Worm (Caenorhabditis elegans) whole organism, L4/young adult: ENCODE measurements around the gene C33G8.13.
"Not testable (repeated sequence)": the region's sequence is repeated elsewhere in the genome, so short reads cannot be mapped to it uniquely, and the experiment has no call there.

Experiments
- W03F9.2 ChIP-seq: fragments of 150-350 bp; optimal IDR thresholded peaks from 2 replicates; lab custom pipeline; 2014; ENCODE audit warnings: missing biosample characterization, missing genetic modification characterization
- dao-5 ChIP-seq: sonication (generic microtip); optimal IDR thresholded peaks from 2 replicates; lab custom pipeline; 2016; ENCODE audit warnings: missing genotype, missing genetic modification characterization, moderate library complexity, missing compliant biosample characterization
- him-1 ChIP-seq: sonication (generic microtip); optimal IDR thresholded peaks from 2 replicates; lab custom pipeline; 2016; ENCODE audit warnings: missing genotype, missing genetic modification reagents, missing genetic modification characterization, missing compliant biosample characterization

C33G8.13 gene

DNA sequence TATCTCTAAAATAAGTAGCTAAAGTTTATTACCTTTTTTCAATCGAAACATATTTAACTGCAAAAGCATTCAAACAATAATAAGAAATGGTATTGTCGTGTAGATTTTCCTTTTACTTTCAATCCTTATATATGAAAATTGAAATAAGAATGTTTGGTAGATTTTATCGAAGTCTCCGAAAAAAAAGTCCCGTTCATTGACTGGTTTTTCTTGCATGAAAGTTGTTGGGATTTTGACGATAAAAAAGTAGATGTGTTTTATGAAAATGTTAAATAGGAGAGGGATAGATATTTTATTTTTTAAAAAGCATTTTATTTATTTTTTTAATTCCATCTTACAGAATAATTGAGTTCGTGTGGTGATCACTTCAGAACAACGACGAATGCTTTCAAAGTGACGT, at the start of gene C33G8.13:
Gene C33G8.13, minus strand, starts transcription at position 101 of the 400 bp plus-strand sequence.
- TF ChIP-seq dao-5 (tag; lab: Kevin White, UChicago) (no peak), W03F9.2 (tag; lab: Kevin White, UChicago) (no peak), him-1 (tag; lab: Kevin White, UChicago) (no peak)

DNA sequence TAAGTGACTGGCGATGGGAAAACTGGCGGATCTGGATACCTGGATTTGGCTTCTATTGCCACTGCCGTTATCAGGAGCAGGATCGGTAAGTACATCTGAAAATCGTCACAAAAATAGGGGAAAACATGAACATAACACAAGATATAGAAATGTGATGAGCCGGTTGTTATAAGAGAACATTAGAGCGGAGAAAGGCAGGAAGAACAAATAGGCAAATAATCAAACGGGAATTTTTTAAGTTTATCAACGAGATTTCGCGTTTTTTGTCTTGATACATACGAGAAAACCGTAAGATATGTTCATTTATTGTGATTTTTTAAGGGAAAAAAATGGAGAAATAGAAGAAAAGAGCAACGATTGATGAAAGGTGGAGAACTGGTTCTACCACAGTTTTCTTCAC, 49.5 kb upstream of the C33G8.13 start, which contains the start of gene Y57E12AR.1:
Gene Y57E12AR.1, minus strand, starts transcription at position 101 of the 400 bp plus-strand sequence.
- TF ChIP-seq W03F9.2 (tag; lab: Kevin White, UChicago), result no peak
- no peak for TF ChIP-seq dao-5 (tag; lab: Kevin White, UChicago)

DNA sequence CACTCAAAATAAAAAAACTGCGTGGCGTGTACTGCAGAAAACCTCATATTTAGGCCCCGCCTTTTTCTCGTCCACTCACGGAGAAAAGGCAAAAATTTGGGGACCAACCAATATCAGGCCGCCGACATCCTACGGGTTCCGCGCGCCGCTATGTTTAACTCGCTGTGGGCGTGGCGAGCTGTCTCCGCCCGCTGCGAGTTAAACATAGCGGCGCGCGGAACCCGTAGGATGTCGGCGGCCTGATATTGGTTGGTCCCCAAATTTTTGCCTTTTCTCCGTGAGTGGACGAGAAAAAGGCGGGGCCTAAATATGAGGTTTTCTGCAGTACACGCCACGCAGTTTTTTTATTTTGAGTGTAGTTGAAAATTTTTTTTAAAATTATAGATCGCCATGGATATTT, 47.0 kb upstream of the C33G8.13 start, which contains the start of gene tmem-258:
Gene tmem-258, plus strand, starts transcription at position 385 of the 400 bp plus-strand sequence.
- TF ChIP-seq W03F9.2, dao-5, him-1 (tag; lab: Kevin White, UChicago): not testable (repeated sequence)

DNA sequence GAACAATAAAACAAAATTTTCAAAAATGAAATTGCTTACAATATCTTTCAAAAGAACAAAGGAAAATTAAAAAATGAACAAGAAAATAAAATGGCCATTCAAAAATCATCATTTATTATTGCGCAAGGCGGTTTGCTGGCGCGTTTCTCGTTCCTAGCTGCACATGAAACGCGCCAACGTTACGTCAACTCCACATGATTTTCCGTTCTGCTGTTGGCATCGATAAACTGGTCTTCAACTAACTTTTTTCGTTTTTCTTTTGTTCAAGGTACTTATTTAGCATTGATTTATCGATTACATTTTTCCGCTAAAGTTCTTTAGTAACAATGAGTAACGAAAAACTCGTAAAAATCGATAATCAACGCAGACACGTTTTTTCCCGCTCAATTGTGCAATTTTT, 44.6 kb upstream of the C33G8.13 start, which contains the start of the genes Y57E12AL.6 and Y57E12AL.1:
Gene Y57E12AL.6, minus strand, starts transcription at position 75 of the 400 bp plus-strand sequence.
Gene Y57E12AL.1, plus strand, starts transcription at position 135 of the 400 bp plus-strand sequence.
- TF ChIP-seq W03F9.2 (tag; lab: Kevin White, UChicago) (peak; percentile 95), him-1 (tag; lab: Kevin White, UChicago) (no peak)

DNA sequence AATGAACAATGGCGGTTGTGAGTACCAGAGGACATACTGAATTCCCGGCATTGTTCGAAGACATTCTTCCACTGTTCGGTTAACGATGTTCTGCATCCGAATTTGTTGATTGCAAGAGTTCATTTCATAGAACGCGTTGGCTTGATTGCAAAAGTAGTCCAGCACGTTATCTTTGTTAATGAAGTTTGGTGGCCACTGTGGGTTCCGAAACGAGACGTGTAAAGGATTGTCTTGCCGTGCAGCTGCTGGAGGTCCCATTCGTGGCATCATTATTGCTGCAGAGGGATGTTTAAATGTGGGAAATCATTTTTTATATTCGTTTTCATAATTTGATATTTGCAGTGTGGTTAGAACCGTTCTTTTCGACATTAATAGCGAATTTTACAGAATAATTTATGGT, 43.6 kb upstream of the C33G8.13 start, which contains the start of gene mdt-6:
Gene mdt-6, minus strand, starts transcription at position 275 of the 400 bp plus-strand sequence.
- no peak for TF ChIP-seq him-1 (tag; lab: Kevin White, UChicago)
- TF ChIP-seq W03F9.2 (tag; lab: Kevin White, UChicago), result no peak
- no peak for TF ChIP-seq dao-5 (tag; lab: Kevin White, UChicago)

DNA sequence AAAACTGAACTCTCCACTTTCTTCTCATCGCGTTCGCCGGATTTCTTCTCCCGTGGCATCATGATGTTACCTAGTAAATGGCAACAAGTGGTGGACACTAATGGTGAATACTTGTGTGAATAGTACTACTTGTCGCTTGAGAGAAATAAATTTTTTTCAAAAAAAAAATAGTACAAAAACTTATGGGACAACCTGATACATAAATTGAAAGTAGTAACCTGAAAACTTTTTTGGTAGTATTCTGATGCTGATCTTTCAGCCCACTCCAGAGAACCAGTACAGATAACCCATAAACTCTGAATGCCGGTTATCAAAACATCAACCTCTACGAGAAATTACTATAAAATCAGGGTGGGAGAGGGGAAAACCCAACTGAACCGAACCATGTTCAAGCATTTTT, 42.0 kb upstream of the C33G8.13 start, which contains the start of gene Y57E12AL.2:
Gene Y57E12AL.2, plus strand, starts transcription at position 301 of the 400 bp plus-strand sequence.
- TF ChIP-seq W03F9.2, him-1, dao-5 (tag; lab: Kevin White, UChicago): not testable (repeated sequence)

DNA sequence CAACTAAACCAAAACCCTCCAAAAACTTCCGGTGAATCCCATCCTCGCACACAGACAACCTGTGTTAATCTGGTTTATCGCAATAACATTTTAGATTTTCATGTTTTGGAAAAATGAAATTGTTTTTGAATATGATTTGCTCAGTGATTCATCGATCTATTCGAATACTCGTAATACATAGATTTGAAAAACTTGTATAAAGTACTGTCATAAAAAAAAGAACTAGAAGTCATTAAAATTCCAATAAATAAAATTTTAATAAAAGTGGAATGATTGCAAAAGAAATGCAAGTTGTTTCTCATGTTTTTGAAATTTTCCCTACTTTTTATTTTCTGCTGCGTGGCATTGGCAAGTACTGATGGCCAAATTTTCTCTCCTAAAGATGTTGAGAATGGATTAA, 38.8 kb upstream of the C33G8.13 start, which contains the start of gene spig-8:
Gene spig-8, plus strand, starts transcription at position 301 of the 400 bp plus-strand sequence.
- no peak for TF ChIP-seq dao-5 (tag; lab: Kevin White, UChicago)
- TF ChIP-seq him-1 (tag; lab: Kevin White, UChicago), result no peak
- TF ChIP-seq W03F9.2 (tag; lab: Kevin White, UChicago), result no peak

DNA sequence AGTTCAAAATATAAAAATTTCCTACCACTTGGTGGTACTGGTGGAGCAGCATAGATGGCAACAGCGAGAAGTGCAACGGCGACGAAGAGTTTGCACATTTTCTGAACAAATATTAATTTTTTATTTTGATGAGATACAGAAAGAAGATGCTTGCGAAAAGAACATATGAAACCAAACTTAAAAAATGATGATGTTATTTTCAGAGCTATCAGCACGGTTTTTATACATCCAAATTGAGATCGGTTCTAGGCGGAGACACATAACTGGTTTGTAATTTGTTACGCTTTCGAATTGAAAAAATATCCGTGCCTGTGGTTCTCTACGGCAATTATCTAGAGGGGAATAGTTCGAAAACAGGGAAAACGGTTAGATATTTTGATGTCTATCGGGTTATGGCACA, 37.3 kb upstream of the C33G8.13 start, which contains the start of gene txt-17:
Gene txt-17, minus strand, starts transcription at position 101 of the 400 bp plus-strand sequence.
- TF ChIP-seq W03F9.2 (tag; lab: Kevin White, UChicago) (no peak), dao-5 (tag; lab: Kevin White, UChicago) (no peak)

DNA sequence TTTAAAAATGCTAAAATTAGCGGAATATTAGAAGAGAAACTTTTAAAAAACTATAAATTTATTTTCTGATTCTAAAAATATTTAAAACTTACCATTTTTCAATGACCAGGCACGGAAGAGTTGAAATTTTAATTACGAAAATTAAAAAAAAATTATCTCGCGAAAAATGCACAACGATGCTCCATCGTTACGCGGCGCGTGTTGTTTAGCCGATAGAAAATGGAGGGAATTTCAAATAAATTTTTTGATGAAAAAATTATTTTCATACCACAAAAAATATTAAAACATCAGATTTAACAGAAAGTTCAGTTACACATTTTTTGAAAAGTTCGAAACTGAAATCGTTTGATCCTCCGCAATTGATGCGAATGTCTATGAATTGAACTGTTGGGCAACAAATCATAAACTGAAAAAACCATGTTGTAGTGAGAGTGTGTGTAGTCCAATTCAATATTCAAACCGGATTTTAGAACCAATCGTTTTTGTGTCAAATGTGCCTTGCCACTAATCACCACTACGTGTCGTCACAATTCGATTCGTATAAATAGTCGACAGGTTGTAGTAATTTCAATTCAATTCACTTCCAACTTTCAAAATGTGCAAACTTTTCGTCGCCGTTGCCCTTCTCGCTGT, 35.5 kb upstream of the C33G8.13 start, which contains the start of the genes tofu-2 and spig-1:
Gene tofu-2, minus strand, starts transcription at position 116 of the 633 bp plus-strand sequence.
Gene spig-1, plus strand, starts transcription at position 583 of the 633 bp plus-strand sequence.
- TF ChIP-seq W03F9.2 (tag; lab: Kevin White, UChicago) (no peak), dao-5 (tag; lab: Kevin White, UChicago) (no peak), him-1 (tag; lab: Kevin White, UChicago) (no peak)

DNA sequence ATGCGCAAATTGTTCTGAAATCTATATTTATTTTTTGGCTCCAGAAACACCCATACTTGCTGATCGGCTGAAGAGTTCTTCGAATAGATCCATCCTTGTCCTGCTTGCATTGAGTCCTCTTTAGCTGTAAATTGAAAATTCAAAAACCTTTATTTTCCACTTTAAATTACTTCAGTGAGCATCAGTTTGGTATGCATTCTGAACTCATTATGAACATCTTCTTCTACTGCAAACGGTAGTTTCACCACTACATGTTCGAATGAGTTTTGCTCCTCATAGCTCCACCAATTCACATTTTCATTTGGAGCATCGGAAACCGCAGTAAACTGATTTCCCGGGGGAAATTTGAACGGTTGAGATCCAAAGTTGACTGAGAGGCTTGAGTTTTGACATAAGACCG, 34.4 kb upstream of the C33G8.13 start:
- TF ChIP-seq dao-5 (tag; lab: Kevin White, UChicago) (no peak), W03F9.2 (tag; lab: Kevin White, UChicago) (no peak), him-1 (tag; lab: Kevin White, UChicago) (no peak)

DNA sequence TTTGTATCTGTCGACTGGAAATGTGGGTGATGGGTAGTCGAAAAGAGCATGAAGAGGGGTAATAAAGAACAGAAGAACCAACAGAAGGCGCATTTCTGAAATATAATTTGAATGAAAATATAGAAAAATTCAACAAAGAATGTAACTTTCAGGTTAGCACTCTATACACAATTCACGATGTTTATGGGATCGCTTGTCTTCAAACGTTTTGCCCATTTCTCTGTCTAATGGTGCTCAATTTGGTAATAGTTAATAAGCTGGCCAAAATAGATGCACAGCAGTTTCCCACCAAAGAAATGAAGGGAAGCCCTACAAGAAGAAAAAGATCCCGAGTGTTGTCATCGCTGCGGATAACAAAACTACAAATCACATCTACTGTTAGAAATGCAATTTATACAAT, 31.7 kb upstream of the C33G8.13 start, which contains the start of gene F20A1.8:
Gene F20A1.8, minus strand, starts transcription at position 101 of the 400 bp plus-strand sequence.
- TF ChIP-seq him-1 (tag; lab: Kevin White, UChicago) (no peak), W03F9.2 (tag; lab: Kevin White, UChicago) (no peak), dao-5 (tag; lab: Kevin White, UChicago) (no peak)

DNA sequence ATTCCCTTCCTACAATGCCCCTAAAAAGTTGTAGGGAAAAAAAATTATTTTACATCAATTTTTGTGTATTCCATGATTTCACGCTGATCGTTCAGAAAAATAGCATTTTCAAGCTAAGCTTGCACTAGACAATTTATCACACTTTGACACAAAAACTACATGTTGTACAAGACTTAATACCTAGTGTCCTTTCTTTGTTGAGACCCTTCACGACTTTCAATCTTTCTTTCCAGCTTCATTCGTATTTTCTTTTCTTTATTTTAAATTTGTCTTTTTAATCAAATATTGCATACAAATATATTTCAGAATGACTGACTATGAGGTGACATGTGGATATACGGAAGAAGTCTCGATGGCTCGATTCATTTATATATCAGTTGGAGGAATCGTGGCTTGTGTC, 30.2 kb upstream of the C33G8.13 start, which contains the start of gene F20A1.2:
Gene F20A1.2, plus strand, starts transcription at position 301 of the 400 bp plus-strand sequence.
- TF ChIP-seq dao-5 (tag; lab: Kevin White, UChicago) (no peak), him-1 (tag; lab: Kevin White, UChicago) (no peak), W03F9.2 (tag; lab: Kevin White, UChicago) (no peak)

DNA sequence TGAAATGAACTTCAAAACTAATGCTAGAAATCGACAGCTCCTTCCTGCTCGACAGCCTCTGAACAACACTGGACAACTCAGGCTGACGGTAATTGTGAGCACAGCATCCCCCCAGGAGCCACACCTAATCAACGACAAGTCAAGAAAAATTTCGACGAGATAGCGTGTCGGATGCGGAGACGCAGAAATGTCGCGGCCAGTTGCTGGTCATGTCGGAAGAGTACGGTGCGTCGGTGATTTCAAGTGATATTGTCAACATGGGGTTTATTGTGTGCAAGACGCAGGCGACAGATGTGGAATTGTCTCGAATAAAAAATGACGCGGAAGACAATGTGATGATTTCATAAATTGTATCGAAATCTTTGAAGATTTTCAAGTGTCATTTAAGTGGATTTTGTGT, 20.7 kb upstream of the C33G8.13 start, which contains the start of gene twk-11:
Gene twk-11, minus strand, starts transcription at position 101 of the 400 bp plus-strand sequence.
- TF ChIP-seq dao-5 (tag; lab: Kevin White, UChicago) (no peak), him-1 (tag; lab: Kevin White, UChicago) (no peak), W03F9.2 (tag; lab: Kevin White, UChicago) (no peak)
